Worm (Caenorhabditis elegans) whole organism, mixed stage, embryonic: ENCODE results near the gene F32D8.12.

Experiments
- bed-3 ChIP-seq: fragments of 200-800 bp; sonication (Bioruptor generic); optimal IDR thresholded peaks from 3 replicates; lab custom pipeline; 2018; ENCODE audit warnings: mild to moderate bottlenecking, missing genetic modification characterization, moderate library complexity, missing compliant biosample characterization
- ceh-39 ChIP-seq: fragments of 150-350 bp; optimal IDR thresholded peaks from 2 replicates; lab custom pipeline; 2014; ENCODE audit warnings: missing biosample characterization, missing genetic modification characterization
- ceh-43 ChIP-seq: fragments of 200-800 bp; sonication (Bioruptor generic); optimal IDR thresholded peaks from 2 replicates; lab custom pipeline; 2018; ENCODE audit warnings: mild to moderate bottlenecking, missing genetic modification characterization, moderate library complexity, missing compliant biosample characterization
- ceh-83 ChIP-seq: fragments of 200-800 bp; sonication (Bioruptor generic); optimal IDR thresholded peaks from 2 replicates; lab custom pipeline; 2018; ENCODE audit warnings: mild to moderate bottlenecking, missing genetic modification characterization, missing compliant biosample characterization
- ces-1 ChIP-seq: fragments of 150-350 bp; optimal IDR thresholded peaks from 2 replicates; lab custom pipeline; 2014; ENCODE audit warnings: missing biosample characterization, missing genetic modification reagents, missing genetic modification characterization
- cnd-1 ChIP-seq: fragments of 200-800 bp; sonication (Bioruptor generic); optimal IDR thresholded peaks from 2 replicates; lab custom pipeline; 2018; ENCODE audit warnings: mild to moderate bottlenecking, missing genetic modification characterization, missing compliant biosample characterization
- drap-1 ChIP-seq: fragments of 200-800 bp; sonication (Bioruptor generic); optimal IDR thresholded peaks from 3 replicates; lab custom pipeline; 2018; ENCODE audit warnings: mild to moderate bottlenecking, missing genetic modification characterization, missing compliant biosample characterization
- flh-1 ChIP-seq: fragments of 200-800 bp; sonication (Bioruptor generic); optimal IDR thresholded peaks from 2 replicates; lab custom pipeline; 2018; ENCODE audit warnings: mild to moderate bottlenecking, missing genetic modification characterization, moderate library complexity, missing compliant biosample characterization
- ham-2 ChIP-seq: fragments of 200-800 bp; sonication (Bioruptor generic); optimal IDR thresholded peaks from 2 replicates; lab custom pipeline; 2018; ENCODE audit warnings: mild to moderate bottlenecking, missing genetic modification characterization, missing compliant biosample characterization
- hlh-1 ChIP-seq: fragments of 150-350 bp; optimal IDR thresholded peaks from 2 replicates; lab custom pipeline; 2014; ENCODE audit warnings: missing biosample characterization, missing genetic modification reagents, missing genetic modification characterization
- lin-13 ChIP-seq: fragments of 150-350 bp; optimal IDR thresholded peaks from 2 replicates; lab custom pipeline; 2014; ENCODE audit warnings: missing biosample characterization, missing genetic modification characterization
- lin-32 ChIP-seq: fragments of 200-800 bp; sonication (Bioruptor generic); optimal IDR thresholded peaks from 2 replicates; lab custom pipeline; 2018; ENCODE audit warnings: mild to moderate bottlenecking, missing genetic modification characterization, missing compliant biosample characterization
- lsy-2 ChIP-seq: fragments of 150-350 bp; optimal IDR thresholded peaks from 2 replicates; lab custom pipeline; 2014; ENCODE audit warnings: missing biosample characterization, missing genetic modification characterization
- mab-5 ChIP-seq: fragments of 150-350 bp; optimal IDR thresholded peaks from 2 replicates; lab custom pipeline; 2014; ENCODE audit warnings: missing biosample characterization, missing genetic modification characterization
- mep-1 ChIP-seq: fragments of 150-350 bp; optimal IDR thresholded peaks from 2 replicates; lab custom pipeline; 2017; ENCODE audit warnings: missing biosample characterization, missing genetic modification reagents, missing genetic modification characterization, inconsistent platforms
- mls-2 ChIP-seq: sonication (generic microtip); optimal IDR thresholded peaks from 2 replicates; lab custom pipeline; 2016; ENCODE audit warnings: mild to moderate bottlenecking, missing genetic modification characterization, moderate library complexity, missing compliant biosample characterization
- nhr-12 ChIP-seq: fragments of 150-350 bp; optimal IDR thresholded peaks from 2 replicates; lab custom pipeline; 2014; ENCODE audit warnings: missing biosample characterization, missing genetic modification characterization
- nhr-2 ChIP-seq: fragments of 150-350 bp; optimal IDR thresholded peaks from 2 replicates; lab custom pipeline; 2014; ENCODE audit warnings: missing biosample characterization, missing genetic modification characterization
- nhr-237 ChIP-seq: fragments of 150-350 bp; optimal IDR thresholded peaks from 2 replicates; lab custom pipeline; 2014; ENCODE audit warnings: missing biosample characterization, missing genetic modification characterization
- nhr-28 ChIP-seq: fragments of 150-350 bp; optimal IDR thresholded peaks from 2 replicates; lab custom pipeline; 2014; ENCODE audit warnings: missing biosample characterization, missing genetic modification characterization
- nhr-76 ChIP-seq: sonication (generic microtip); optimal IDR thresholded peaks from 2 replicates; lab custom pipeline; 2017; ENCODE audit warnings: missing biosample characterization, missing genetic modification characterization
- pha-4 ChIP-seq: fragments of 150-350 bp; optimal IDR thresholded peaks from 2 replicates; lab custom pipeline; 2018; ENCODE audit warnings: missing biosample characterization, missing genetic modification reagents, missing genetic modification characterization
- sem-2 ChIP-seq: fragments of 200-800 bp; sonication (Bioruptor generic); optimal IDR thresholded peaks from 2 replicates; lab custom pipeline; 2018; ENCODE audit warnings: mild to moderate bottlenecking, missing genetic modification characterization, missing compliant biosample characterization
- snpc-4 ChIP-seq: fragments of 150-350 bp; optimal IDR thresholded peaks from 2 replicates; lab custom pipeline; 2014; ENCODE audit warnings: missing biosample characterization, missing genetic modification characterization
- sptf-1 ChIP-seq: sonication (generic microtip); optimal IDR thresholded peaks from 2 replicates; lab custom pipeline; 2017; ENCODE audit warnings: mild to moderate bottlenecking, missing genetic modification characterization, moderate library complexity, missing compliant biosample characterization
- unc-120 ChIP-seq: sonication (generic microtip); optimal IDR thresholded peaks from 2 replicates; lab custom pipeline; 2017; ENCODE audit warnings: missing genetic modification characterization, missing compliant biosample characterization; ENCODE audit not compliant: poor library complexity, severe bottlenecking
- unc-62 ChIP-seq: fragments of 150-350 bp; optimal IDR thresholded peaks from 2 replicates; lab custom pipeline; 2014; ENCODE audit warnings: missing biosample characterization, missing genetic modification reagents, missing genetic modification characterization
- zip-8 ChIP-seq: fragments of 150-350 bp; optimal IDR thresholded peaks from 2 replicates; lab custom pipeline; 2014; ENCODE audit warnings: missing biosample characterization, missing genetic modification characterization
- ztf-11 ChIP-seq: fragments of 150-350 bp; optimal IDR thresholded peaks from 2 replicates; lab custom pipeline; 2014; ENCODE audit warnings: missing biosample characterization, missing genetic modification characterization

F32D8.12 gene

ce11 chrV:10856901-10857637 is 33.8 kb downstream of the F32D8.12 start:
- TF ChIP-seq unc-120 (tag; lab: Kevin White, UChicago) (peak; percentile 77), lin-32 (GFP tag; lab: Kevin White, UChicago) (no peak)

ce11 chrV:10855363-10855762 is 35.5 kb downstream of the F32D8.12 start:
- TF ChIP-seq nhr-237: no peak
- TF ChIP-seq lsy-2: no peak
- TF ChIP-seq snpc-4 (tag; lab: Kevin White, UChicago): no peak
- TF ChIP-seq unc-120 (tag; lab: Kevin White, UChicago): no peak
- TF ChIP-seq sptf-1 (tag; lab: Kevin White, UChicago): no peak
- TF ChIP-seq ztf-11 (tag; lab: Kevin White, UChicago): no peak
- no peak for TF ChIP-seq zip-8
- no peak for TF ChIP-seq ceh-83 (GFP tag; lab: Kevin White, UChicago)
- no peak for TF ChIP-seq hlh-1 (tag; lab: Kevin White, UChicago)
- no peak for TF ChIP-seq mab-5 (tag; lab: Kevin White, UChicago)
- no peak for TF ChIP-seq bed-3 (GFP tag; lab: Kevin White, UChicago)
- TF ChIP-seq ham-2 (GFP tag; lab: Kevin White, UChicago): no peak

- no peak for TF ChIP-seq mls-2
- peak; percentile 66 for TF ChIP-seq ces-1 (GFP tag; lab: Kevin White, UChicago)
Observed at ce11 chrV:10854197-10854596, 36.6 kb downstream of the F32D8.12 start.

ce11 chrV:10846893-10847292 is 43.9 kb downstream of the F32D8.12 start, which contains the start of gene C29A12.6:
TSS of gene C29A12.6 (plus strand) at chrV:10847193.
- TF ChIP-seq lin-32 (GFP tag; lab: Kevin White, UChicago): no peak
- TF ChIP-seq pha-4 (tag; lab: Kevin White, UChicago): no peak
- TF ChIP-seq sem-2: no peak
- TF ChIP-seq lsy-2: no peak
- TF ChIP-seq nhr-12 (tag; lab: Kevin White, UChicago): no peak
- TF ChIP-seq snpc-4 (tag; lab: Kevin White, UChicago): no peak
- TF ChIP-seq unc-120 (tag; lab: Kevin White, UChicago): no peak
- no peak for TF ChIP-seq cnd-1
- no peak for TF ChIP-seq ces-1 (GFP tag; lab: Kevin White, UChicago)
- no peak for TF ChIP-seq lin-13
- TF ChIP-seq drap-1 (GFP tag; lab: Kevin White, UChicago): no peak
- TF ChIP-seq mab-5 (tag; lab: Kevin White, UChicago): no peak

ce11 chrV:10839398-10839797 is 51.4 kb downstream of the F32D8.12 start:
- TF ChIP-seq ces-1 (GFP tag; lab: Kevin White, UChicago) (peak; percentile 75), mab-5 (tag; lab: Kevin White, UChicago) (no peak), bed-3 (GFP tag; lab: Kevin White, UChicago) (no peak)
- TF ChIP-seq, all 35 proteins: peak for 1

- TF ChIP-seq ceh-43 (GFP tag; lab: Kevin White, UChicago) (no peak), flh-1 (GFP tag; lab: Kevin White, UChicago) (no peak), nhr-28 (tag; lab: Kevin White, UChicago) (no peak), sem-2 (no peak), nhr-76 (tag; lab: Kevin White, UChicago) (no peak), unc-120 (tag; lab: Kevin White, UChicago) (no peak), bed-3 (GFP tag; lab: Kevin White, UChicago) (no peak), nhr-2 (no peak), ztf-11 (tag; lab: Kevin White, UChicago) (no peak), ces-1 (GFP tag; lab: Kevin White, UChicago) (no peak), hlh-1 (tag; lab: Kevin White, UChicago) (no peak), ceh-39 (tag; lab: Kevin White, UChicago) (no peak), lsy-2 (no peak), ceh-83 (GFP tag; lab: Kevin White, UChicago) (no peak), zip-8 (no peak), unc-62 (GFP tag; lab: Kevin White, UChicago) (no peak), drap-1 (GFP tag; lab: Kevin White, UChicago) (no peak), nhr-237 (no peak), mep-1 (tag; lab: Kevin White, UChicago) (no peak)
Observed at ce11 chrV:10838204-10838603, 52.6 kb downstream of the F32D8.12 start.
